Worm (Caenorhabditis elegans) whole organism, early embryonic: ENCODE measurements around the gene ocam-1.

Experiments used
- B0310.2 ChIP-seq: sonication (generic microtip); optimal IDR thresholded peaks from 2 replicates; lab custom pipeline; 2016; ENCODE audit warnings: mild to moderate bottlenecking, missing genetic modification characterization, missing compliant biosample characterization
- F13C5.2 ChIP-seq: sonication (generic microtip); optimal IDR thresholded peaks from 2 replicates; lab custom pipeline; 2017; ENCODE audit warnings: mild to moderate bottlenecking, missing genetic modification characterization, inconsistent platforms, missing compliant biosample characterization
- aly-1 ChIP-seq: sonication (generic microtip); optimal IDR thresholded peaks from 2 replicates; lab custom pipeline; 2016; ENCODE audit warnings: missing genetic modification characterization, missing compliant biosample characterization
- ama-1 ChIP-seq: fragments of 150-350 bp; optimal IDR thresholded peaks from 2 replicates; lab custom pipeline; 2014
- ceh-13 ChIP-seq: fragments of 200-800 bp; sonication (Bioruptor generic); optimal IDR thresholded peaks from 2 replicates; lab custom pipeline; 2018; ENCODE audit warnings: mild to moderate bottlenecking, missing genetic modification characterization, missing compliant biosample characterization
- ceh-36 ChIP-seq: sonication (generic microtip); optimal IDR thresholded peaks from 2 replicates; lab custom pipeline; 2016; ENCODE audit warnings: missing genetic modification characterization, inconsistent platforms, missing compliant biosample characterization
- ets-7 ChIP-seq: sonication (generic microtip); optimal IDR thresholded peaks from 2 replicates; lab custom pipeline; 2016; ENCODE audit warnings: missing genotype, missing genetic modification characterization, missing compliant biosample characterization
- flt-1 ChIP-seq: fragments of 200-800 bp; sonication (Bioruptor generic); IDR thresholded peaks from 2 replicates; pipeline ENCODE4 v1.3.6; 2022; ENCODE audit warnings: missing genetic modification characterization, missing compliant biosample characterization
- hmbx-1 ChIP-seq: sonication (generic microtip); optimal IDR thresholded peaks from 2 replicates; lab custom pipeline; 2016; ENCODE audit warnings: mild to moderate bottlenecking, missing genetic modification characterization, missing compliant biosample characterization
- hmg-4 ChIP-seq: fragments of 200-800 bp; sonication (Bioruptor generic); optimal IDR thresholded peaks from 2 replicates; lab custom pipeline; 2018; ENCODE audit warnings: mild to moderate bottlenecking, missing genetic modification characterization, missing compliant biosample characterization
- hnd-1 ChIP-seq: sonication (generic microtip); optimal IDR thresholded peaks from 2 replicates; lab custom pipeline; 2016; ENCODE audit warnings: missing genetic modification characterization, missing compliant biosample characterization
- pes-1 ChIP-seq: fragments of 200-800 bp; sonication (Bioruptor generic); IDR thresholded peaks from 2 replicates; pipeline ENCODE4 v1.3.6; 2022; ENCODE audit warnings: missing genetic modification reagents, missing genetic modification characterization, missing compliant biosample characterization
- scrt-1 ChIP-seq: fragments of 200-800 bp; sonication (Bioruptor generic); IDR thresholded peaks from 2 replicates; pipeline ENCODE4 v1.3.6; 2022; ENCODE audit warnings: missing genetic modification characterization, missing compliant biosample characterization
- sea-1 ChIP-seq: fragments of 200-800 bp; sonication (Bioruptor generic); conservative IDR thresholded peaks from 2 replicates; pipeline ENCODE4 v1.3.6; 2022; ENCODE audit warnings: missing genetic modification characterization, missing compliant biosample characterization
- tbx-11 ChIP-seq: fragments of 200-800 bp; sonication (Bioruptor generic); IDR thresholded peaks from 2 replicates; pipeline ENCODE4 v1.3.6; 2022; ENCODE audit warnings: missing genetic modification characterization, missing compliant biosample characterization
- tbx-37 ChIP-seq: fragments of 200-800 bp; sonication (Bioruptor generic); conservative IDR thresholded peaks from 2 replicates; pipeline ENCODE4 v1.3.6; 2022; ENCODE audit warnings: missing genetic modification reagents, missing genetic modification characterization, missing compliant biosample characterization
- tra-4 ChIP-seq: sonication (generic microtip); optimal IDR thresholded peaks from 2 replicates; lab custom pipeline; 2017; ENCODE audit warnings: missing genetic modification characterization, missing compliant biosample characterization

The ocam-1 gene

ce11 chrV:14133002-14133763 lies 34.3 kb downstream of the ocam-1 start:
- TF ChIP-seq B0310.2 (tag; lab: Kevin White, UChicago) = no peak
- no peak for TF ChIP-seq ceh-13
- TF ChIP-seq scrt-1 = no peak
- TF ChIP-seq hnd-1 (tag; lab: Kevin White, UChicago) = no peak
- no peak for TF ChIP-seq tbx-37 (GFP tag; lab: Robert Waterston, UW)
- no peak for TF ChIP-seq hmg-4 (GFP tag; lab: Kevin White, UChicago)
- no peak for TF ChIP-seq hmbx-1
- TF ChIP-seq sea-1 (GFP tag; lab: Robert Waterston, UW) = no peak
- TF ChIP-seq tbx-11 = no peak
- no peak for TF ChIP-seq ama-1
- TF ChIP-seq F13C5.2 = no peak
- TF ChIP-seq ets-7 (tag; lab: Kevin White, UChicago) = no peak
- TF ChIP-seq pes-1 (GFP tag; lab: Robert Waterston, UW) = no peak

- no peak for TF ChIP-seq sea-1 (GFP tag; lab: Robert Waterston, UW)
- TF ChIP-seq B0310.2 (tag; lab: Kevin White, UChicago) = no peak
- TF ChIP-seq ama-1 = no peak
- no peak for TF ChIP-seq aly-1 (tag; lab: Kevin White, UChicago)
- no peak for TF ChIP-seq pes-1 (GFP tag; lab: Robert Waterston, UW)
Observed at ce11 chrV:14130226-14130625, 37.3 kb downstream of the ocam-1 start.

DNA sequence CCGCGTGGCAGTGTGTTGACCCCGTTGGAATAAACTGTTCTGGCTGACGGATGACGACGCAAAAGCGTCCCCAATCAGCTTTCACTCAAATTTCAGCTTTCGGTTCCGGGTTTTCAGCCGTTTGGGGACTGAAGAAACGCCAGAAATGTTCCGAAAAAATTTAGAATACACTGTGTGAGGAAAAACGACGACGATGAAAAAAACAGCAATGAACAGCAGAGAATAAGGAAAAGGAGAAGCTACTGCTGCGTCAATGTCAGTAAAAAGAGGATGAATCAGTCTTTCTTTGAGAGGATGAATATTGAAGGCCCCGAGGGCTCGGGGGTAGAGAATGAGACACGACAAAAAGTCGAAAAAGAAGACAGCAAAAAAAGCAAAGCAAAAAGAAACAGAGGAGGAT lies 38.7 kb downstream of the ocam-1 start:
- TF ChIP-seq ama-1 (no peak), hmbx-1 (no peak), ceh-36 (no peak), scrt-1 (no peak), ceh-13 (no peak), pes-1 (GFP tag; lab: Robert Waterston, UW) (no peak), hmg-4 (GFP tag; lab: Kevin White, UChicago) (no peak), ets-7 (tag; lab: Kevin White, UChicago) (no peak), tbx-11 (no peak), aly-1 (tag; lab: Kevin White, UChicago) (no peak)

DNA sequence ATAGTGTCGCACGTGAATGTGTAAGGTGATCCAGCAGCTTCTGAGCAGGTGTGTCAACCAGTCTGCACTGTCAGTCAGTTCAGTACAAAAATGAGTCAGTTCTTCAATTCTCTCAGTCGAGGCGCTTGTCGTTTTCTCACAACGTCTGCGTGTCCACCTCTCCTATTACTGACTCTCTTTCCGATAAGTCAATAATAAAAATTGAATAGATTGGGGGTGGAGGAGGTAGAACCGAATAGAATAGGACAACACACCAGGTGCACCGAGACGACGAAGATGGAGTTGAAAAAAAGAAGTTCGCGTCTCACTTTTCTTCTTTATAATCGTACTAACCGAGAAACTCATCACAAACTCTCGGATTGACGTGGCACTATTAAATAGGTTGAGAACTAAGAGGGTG lies 39.7 kb downstream of the ocam-1 start:
- no peak for TF ChIP-seq scrt-1
- no peak for TF ChIP-seq tra-4
- TF ChIP-seq ceh-13 = no peak
- no peak for TF ChIP-seq sea-1 (GFP tag; lab: Robert Waterston, UW)
- TF ChIP-seq aly-1 (tag; lab: Kevin White, UChicago) = no peak
- no peak for TF ChIP-seq F13C5.2
- no peak for TF ChIP-seq tbx-11
- no peak for TF ChIP-seq hmg-4 (GFP tag; lab: Kevin White, UChicago)
- no peak for TF ChIP-seq ets-7 (tag; lab: Kevin White, UChicago)
- no peak for TF ChIP-seq B0310.2 (tag; lab: Kevin White, UChicago)
- TF ChIP-seq hmbx-1 = no peak
- TF ChIP-seq ama-1 = no peak
- TF ChIP-seq hnd-1 (tag; lab: Kevin White, UChicago) = no peak
- TF ChIP-seq ceh-36 = no peak

- no peak for TF ChIP-seq tra-4
- TF ChIP-seq sea-1 (GFP tag; lab: Robert Waterston, UW) = no peak
- TF ChIP-seq B0310.2 (tag; lab: Kevin White, UChicago) = no peak
- no peak for TF ChIP-seq ets-7 (tag; lab: Kevin White, UChicago)
- no peak for TF ChIP-seq ceh-36
- no peak for TF ChIP-seq ceh-13
Observed at ce11 chrV:14126341-14126924, 41.1 kb downstream of the ocam-1 start.

ce11 chrV:14123176-14123575 lies 44.4 kb downstream of the ocam-1 start:
- no peak for TF ChIP-seq tbx-37 (GFP tag; lab: Robert Waterston, UW)
- no peak for TF ChIP-seq B0310.2 (tag; lab: Kevin White, UChicago)
- no peak for TF ChIP-seq tra-4

- TF ChIP-seq hmg-4 (GFP tag; lab: Kevin White, UChicago) (no peak), hmbx-1 (no peak), B0310.2 (tag; lab: Kevin White, UChicago) (no peak), ceh-13 (no peak), sea-1 (GFP tag; lab: Robert Waterston, UW) (no peak), tbx-11 (no peak), ets-7 (tag; lab: Kevin White, UChicago) (no peak), hnd-1 (tag; lab: Kevin White, UChicago) (no peak), F13C5.2 (no peak), flt-1 (GFP tag; lab: Robert Waterston, UW) (no peak)
Observed at ce11 chrV:14120674-14121073, 46.9 kb downstream of the ocam-1 start.
